Fruit fly (Drosophila melanogaster): Measurements from ENCODE around the gene CG15337.

dm6 chrX:8135420-8135874 lies 24.4 kb upstream of the CG15337 start, which contains the start of the genes cyr and CG2120:
- TF ChIP-seq cnc (optimal IDR thresholded peaks at IDR 0.05) (no peak), CG12768 (GFP tag; optimal IDR thresholded peaks at IDR 0.05) (no peak), toe (GFP tag; optimal IDR thresholded peaks at IDR 0.05) (no peak), CG5204 (GFP tag; optimal IDR thresholded peaks at IDR 0.05) (no peak), Hr96 (GFP tag; optimal IDR thresholded peaks at IDR 0.05) (no peak), Mnt (GFP tag; optimal IDR thresholded peaks at IDR 0.05) (no peak), CG11617 (GFP tag; optimal IDR thresholded peaks at IDR 0.05) (no peak), Clk (GFP tag; optimal IDR thresholded peaks at IDR 0.05) (no peak), CG14711 (tag; optimal IDR thresholded peaks at IDR 0.05) (no peak), tj (GFP tag; optimal IDR thresholded peaks at IDR 0.05) (no peak), kay (GFP tag; ENCODE audit: borderline replicate concordance) (no peak), CG33017 (tag; optimal IDR thresholded peaks at IDR 0.05) (no peak), ovo (GFP tag; optimal IDR thresholded peaks at IDR 0.05) (no peak), CG1620 (GFP tag; optimal IDR thresholded peaks at IDR 0.05) (no peak)
